Worm (Caenorhabditis elegans) whole organism, young adult: ENCODE results near the gene nhr-241.

Source experiments
- T07F8.4 ChIP-seq: sonication (generic microtip); optimal IDR thresholded peaks from 2 replicates; lab custom pipeline; 2016; ENCODE audit warnings: mild to moderate bottlenecking, missing genetic modification characterization, moderate library complexity, missing compliant biosample characterization
- aptf-2 ChIP-seq: fragments of 200-800 bp; sonication (Bioruptor generic); conservative IDR thresholded peaks from 2 replicates; pipeline ENCODE4 v1.3.6; 2022; ENCODE audit warnings: missing genetic modification reagents, missing genetic modification characterization, missing compliant biosample characterization
- fkh-3 ChIP-seq: sonication (generic microtip); optimal IDR thresholded peaks from 2 replicates; lab custom pipeline; 2016; ENCODE audit warnings: mild to moderate bottlenecking, missing genetic modification characterization, missing compliant biosample characterization
- unc-130 ChIP-seq: sonication (generic microtip); optimal IDR thresholded peaks from 2 replicates; lab custom pipeline; 2016; ENCODE audit warnings: missing genetic modification reagents, missing genetic modification characterization, missing compliant biosample characterization

- TF ChIP-seq aptf-2 (GFP tag; lab: Robert Waterston, UW): no peak
- no peak for TF ChIP-seq fkh-3
- no peak for TF ChIP-seq T07F8.4 (tag; lab: Kevin White, UChicago)
- TF ChIP-seq unc-130 (GFP tag; lab: Kevin White, UChicago): no peak
These were observed 2.1 kb downstream of the nhr-241 start, which contains the start of gene Y69H2.9 for ce11 chrV:18701306-18701705.
